Worm (Caenorhabditis elegans) whole organism, mixed stage, embryonic: ENCODE results near the gene fmo-1.

ENCODE experiments used
- bed-3 ChIP-seq: fragments of 200-800 bp; sonication (Bioruptor generic); optimal IDR thresholded peaks from 3 replicates; lab custom pipeline; 2018; ENCODE audit warnings: mild to moderate bottlenecking, missing genetic modification characterization, moderate library complexity, missing compliant biosample characterization
- blmp-1 ChIP-seq: fragments of 150-350 bp; optimal IDR thresholded peaks from 2 replicates; lab custom pipeline; 2014; ENCODE audit warnings: missing biosample characterization, missing genetic modification characterization
- elt-3 ChIP-seq: fragments of 150-350 bp; optimal IDR thresholded peaks from 2 replicates; lab custom pipeline; 2014; ENCODE audit warnings: missing biosample characterization, missing genetic modification characterization
- lsy-2 ChIP-seq: fragments of 150-350 bp; optimal IDR thresholded peaks from 2 replicates; lab custom pipeline; 2014; ENCODE audit warnings: missing biosample characterization, missing genetic modification characterization
- mab-5 ChIP-seq: fragments of 150-350 bp; optimal IDR thresholded peaks from 2 replicates; lab custom pipeline; 2014; ENCODE audit warnings: missing biosample characterization, missing genetic modification characterization
- nhr-28 ChIP-seq: fragments of 150-350 bp; optimal IDR thresholded peaks from 2 replicates; lab custom pipeline; 2014; ENCODE audit warnings: missing biosample characterization, missing genetic modification characterization
- pha-4 ChIP-seq: fragments of 150-350 bp; optimal IDR thresholded peaks from 2 replicates; lab custom pipeline; 2018; ENCODE audit warnings: missing biosample characterization, missing genetic modification reagents, missing genetic modification characterization
- unc-39 ChIP-seq: fragments of 150-350 bp; optimal IDR thresholded peaks from 2 replicates; lab custom pipeline; 2014; ENCODE audit warnings: missing biosample characterization, missing genetic modification characterization
- unc-62 ChIP-seq: fragments of 150-350 bp; optimal IDR thresholded peaks from 2 replicates; lab custom pipeline; 2014; ENCODE audit warnings: missing biosample characterization, missing genetic modification reagents, missing genetic modification characterization
- ztf-11 ChIP-seq: fragments of 150-350 bp; optimal IDR thresholded peaks from 2 replicates; lab custom pipeline; 2014; ENCODE audit warnings: missing biosample characterization, missing genetic modification characterization

ce11 chrIV:10661072-10661471 is 585 bp upstream of the fmo-1 start:
- no peak for TF ChIP-seq pha-4 (tag; lab: Kevin White, UChicago)
- TF ChIP-seq lsy-2 (tag; lab: Kevin White, UChicago), result no peak
- TF ChIP-seq nhr-28, result no peak
- no peak for TF ChIP-seq unc-39 (tag; lab: Kevin White, UChicago)
- no peak for TF ChIP-seq ztf-11
- TF ChIP-seq elt-3 (tag; lab: Kevin White, UChicago), result no peak
- no peak for TF ChIP-seq bed-3 (GFP tag; lab: Kevin White, UChicago)
- no peak for TF ChIP-seq unc-62 (GFP tag; lab: Kevin White, UChicago)
- TF ChIP-seq mab-5 (tag; lab: Kevin White, UChicago), result no peak
- TF ChIP-seq blmp-1, result no peak
